Worm (Caenorhabditis elegans): ENCODE results near the gene Y6E2A.4.

The Y6E2A.4 gene

DNA sequence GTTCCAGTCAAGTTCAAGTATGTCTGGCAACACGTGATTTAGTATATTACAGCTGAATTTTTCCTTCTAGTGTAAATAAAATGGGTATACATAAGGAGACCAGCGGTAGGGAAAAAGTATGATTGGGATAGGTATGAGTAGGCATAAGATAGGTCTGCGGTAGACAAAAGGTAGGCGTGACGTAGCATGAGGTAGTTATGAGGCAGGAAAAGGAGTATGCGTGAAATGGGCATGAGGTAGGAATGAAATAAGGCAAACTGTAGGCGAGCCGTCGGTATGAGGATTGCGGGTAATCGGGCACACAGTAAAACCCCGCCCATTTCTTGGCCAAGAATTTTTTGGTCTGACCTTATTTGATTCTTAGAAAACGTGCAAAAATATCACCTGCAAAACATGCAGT is 4.9 kb upstream of the Y6E2A.4 start:
- TF ChIP-seq mls-2 (tag; optimal IDR thresholded peaks at IDR 0.05) (no peak), unc-39 (tag; optimal IDR thresholded peaks at IDR 0.05) (no peak)

DNA sequence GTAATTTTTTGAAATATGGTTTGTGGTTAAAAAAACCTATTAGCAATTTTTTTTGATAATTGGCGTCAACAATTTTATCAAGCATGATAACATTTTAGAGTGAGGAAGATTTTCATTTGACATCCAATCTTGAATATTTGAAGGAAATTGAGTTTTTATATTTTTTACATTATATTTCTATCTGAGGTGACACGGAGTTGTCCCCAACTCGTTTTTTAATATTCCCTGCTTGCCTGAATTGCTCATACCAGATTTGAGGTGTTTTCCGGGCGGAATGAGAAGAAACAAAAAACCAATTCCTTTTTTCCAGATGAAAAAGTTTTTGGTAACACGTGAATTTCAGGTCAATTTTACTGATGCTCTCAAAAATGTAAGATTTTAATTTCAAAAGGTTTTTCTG is 3.0 kb upstream of the Y6E2A.4 start, which contains the start of gene Y6E2A.7:
Gene Y6E2A.7 (plus strand): TSS at position 301 of the 400 bp plus-strand sequence.
- TF ChIP-seq sem-2 (GFP tag; optimal IDR thresholded peaks at IDR 0.05): no peak
- TF ChIP-seq ceh-43 (GFP tag; optimal IDR thresholded peaks at IDR 0.05): no peak
- no peak for TF ChIP-seq tbx-8 (GFP tag; optimal IDR thresholded peaks at IDR 0.05)
- no peak for TF ChIP-seq mep-1 (tag; optimal IDR thresholded peaks at IDR 0.05)
- TF ChIP-seq lsy-2 (tag; optimal IDR thresholded peaks at IDR 0.05): no peak
- TF ChIP-seq snpc-4 (tag; optimal IDR thresholded peaks at IDR 0.05): no peak
- no peak for TF ChIP-seq ces-1 (GFP tag; optimal IDR thresholded peaks at IDR 0.05)

DNA sequence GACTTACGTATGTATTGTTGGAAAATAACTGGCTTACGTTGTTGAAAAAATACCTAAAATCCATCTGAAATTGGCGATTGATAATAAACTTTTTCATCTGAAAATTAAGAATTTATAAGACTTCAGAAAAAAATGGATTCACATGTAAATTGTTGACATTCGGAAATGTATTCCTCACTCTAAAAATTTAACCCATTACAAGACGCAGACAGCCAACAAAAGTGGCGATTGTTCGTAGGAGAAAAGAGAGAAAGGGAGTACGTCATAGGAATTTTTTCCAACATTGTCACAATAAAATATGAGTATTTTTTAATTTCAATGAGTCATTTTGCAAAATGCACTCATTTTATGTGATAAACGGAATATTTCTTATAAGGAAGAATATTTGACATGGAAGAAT is 2.0 kb upstream of the Y6E2A.4 start, which contains the start of gene Y6E2A.5:
Gene Y6E2A.5 (minus strand): TSS at position 101 of the 400 bp plus-strand sequence.
- TF ChIP-seq tbx-8 (GFP tag; optimal IDR thresholded peaks at IDR 0.05) (no peak), ces-1 (GFP tag; optimal IDR thresholded peaks at IDR 0.05) (no peak), elt-3 (tag; optimal IDR thresholded peaks at IDR 0.05) (no peak), lin-32 (GFP tag; optimal IDR thresholded peaks at IDR 0.05) (no peak), nhr-2 (tag; optimal IDR thresholded peaks at IDR 0.05) (no peak), nhr-237 (tag; optimal IDR thresholded peaks at IDR 0.05) (no peak), sptf-1 (tag; optimal IDR thresholded peaks at IDR 0.05) (no peak)

DNA sequence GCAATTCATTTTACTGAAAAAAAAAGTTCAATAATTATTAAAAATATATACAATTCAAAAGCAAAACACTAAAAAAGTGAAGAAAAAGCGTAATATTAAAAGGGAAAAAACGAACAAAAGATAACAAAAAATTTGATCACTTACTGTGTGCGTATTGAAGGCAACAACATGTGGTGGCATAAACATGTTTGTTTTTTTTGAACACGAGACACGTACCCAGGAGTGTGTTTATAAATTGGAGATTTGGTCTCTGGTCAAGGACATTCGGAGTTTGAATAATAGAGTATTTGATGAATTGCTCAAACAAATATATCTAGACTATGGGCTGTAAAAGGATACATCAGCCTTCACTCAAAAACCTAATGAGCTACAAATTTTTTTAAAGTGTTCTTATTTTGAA is 943 bp downstream of the Y6E2A.4 start:
- TF ChIP-seq mls-2 (tag; optimal IDR thresholded peaks at IDR 0.05) (no peak), ceh-43 (GFP tag; optimal IDR thresholded peaks at IDR 0.05) (no peak), elt-1 (tag; optimal IDR thresholded peaks at IDR 0.05; ENCODE audit: borderline replicate concordance, insufficient read depth) (no peak)

DNA sequence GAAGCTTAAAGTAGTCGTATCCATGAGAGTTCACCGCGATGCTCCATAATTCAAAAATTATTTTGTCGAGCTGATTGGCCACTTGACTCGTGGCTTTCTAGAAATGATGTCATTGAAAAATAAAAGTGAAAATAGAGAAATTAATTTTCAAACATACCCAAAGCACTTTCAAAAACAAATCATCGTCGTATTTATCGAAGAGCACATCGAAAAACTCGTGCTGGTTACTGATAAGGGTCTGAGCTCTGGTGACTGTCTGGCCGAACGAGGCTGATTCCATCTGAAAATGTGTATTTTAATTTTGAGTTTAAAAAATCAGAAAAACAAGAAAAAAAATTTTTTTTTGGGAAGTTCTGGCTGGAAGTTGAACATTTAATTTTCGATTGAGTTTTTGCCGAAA is 4.2 kb downstream of the Y6E2A.4 start:
- TF ChIP-seq ham-2 (GFP tag; optimal IDR thresholded peaks at IDR 0.05): no peak
- no peak for TF ChIP-seq nhr-2 (tag; optimal IDR thresholded peaks at IDR 0.05)
- no peak for TF ChIP-seq snpc-4 (tag; optimal IDR thresholded peaks at IDR 0.05)
- no peak for TF ChIP-seq lin-32 (GFP tag; optimal IDR thresholded peaks at IDR 0.05)
- no peak for TF ChIP-seq ceh-43 (GFP tag; optimal IDR thresholded peaks at IDR 0.05)
- TF ChIP-seq lsy-2 (tag; optimal IDR thresholded peaks at IDR 0.05): no peak
- TF ChIP-seq mep-1 (tag; optimal IDR thresholded peaks at IDR 0.05): no peak
- TF ChIP-seq nhr-237 (tag; optimal IDR thresholded peaks at IDR 0.05): no peak
- TF ChIP-seq mls-2 (tag; optimal IDR thresholded peaks at IDR 0.05): no peak
- TF ChIP-seq unc-39 (tag; optimal IDR thresholded peaks at IDR 0.05): no peak
- no peak for TF ChIP-seq ceh-39 (tag; optimal IDR thresholded peaks at IDR 0.05)
- TF ChIP-seq elt-3 (tag; optimal IDR thresholded peaks at IDR 0.05): no peak
- TF ChIP-seq nhr-12 (tag; optimal IDR thresholded peaks at IDR 0.05): no peak
- TF ChIP-seq blmp-1 (tag; optimal IDR thresholded peaks at IDR 0.05): no peak
- no peak for TF ChIP-seq ztf-11 (tag; optimal IDR thresholded peaks at IDR 0.05)
- no peak for TF ChIP-seq drap-1 (GFP tag; optimal IDR thresholded peaks at IDR 0.05)
- TF ChIP-seq nhr-28 (tag; optimal IDR thresholded peaks at IDR 0.05): no peak
- no peak for TF ChIP-seq tbx-8 (GFP tag; optimal IDR thresholded peaks at IDR 0.05)
- TF ChIP-seq nhr-76 (tag; optimal IDR thresholded peaks at IDR 0.05): no peak

DNA sequence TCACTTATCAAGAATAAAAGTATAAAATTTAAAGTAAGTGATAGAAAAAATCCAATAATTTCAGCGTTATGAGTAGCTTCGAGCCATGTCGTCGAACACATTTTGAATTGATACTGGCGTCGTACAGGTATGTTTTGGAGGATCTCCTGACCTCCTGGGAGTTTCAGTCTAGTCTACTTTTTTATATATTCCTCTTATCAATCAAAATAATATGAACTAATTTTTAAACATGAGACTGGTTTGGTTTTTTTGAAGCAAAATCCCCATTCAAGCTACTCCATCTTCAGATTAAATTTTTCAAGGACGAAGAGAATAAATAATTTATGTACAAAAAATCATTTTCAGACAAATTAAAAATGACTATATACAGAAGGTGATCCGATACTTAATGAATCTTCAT is 4.7 kb downstream of the Y6E2A.4 start, which contains the start of gene str-101:
Gene str-101 (minus strand): TSS at position 101 of the 400 bp plus-strand sequence.
- no peak for TF ChIP-seq flh-1 (GFP tag; optimal IDR thresholded peaks at IDR 0.05)
- TF ChIP-seq M03D4.4 (tag; optimal IDR thresholded peaks at IDR 0.05): no peak
- no peak for TF ChIP-seq ztf-11 (tag; optimal IDR thresholded peaks at IDR 0.05)
- TF ChIP-seq nhr-237 (tag; optimal IDR thresholded peaks at IDR 0.05): no peak
- no peak for TF ChIP-seq ceh-39 (tag; optimal IDR thresholded peaks at IDR 0.05)

DNA sequence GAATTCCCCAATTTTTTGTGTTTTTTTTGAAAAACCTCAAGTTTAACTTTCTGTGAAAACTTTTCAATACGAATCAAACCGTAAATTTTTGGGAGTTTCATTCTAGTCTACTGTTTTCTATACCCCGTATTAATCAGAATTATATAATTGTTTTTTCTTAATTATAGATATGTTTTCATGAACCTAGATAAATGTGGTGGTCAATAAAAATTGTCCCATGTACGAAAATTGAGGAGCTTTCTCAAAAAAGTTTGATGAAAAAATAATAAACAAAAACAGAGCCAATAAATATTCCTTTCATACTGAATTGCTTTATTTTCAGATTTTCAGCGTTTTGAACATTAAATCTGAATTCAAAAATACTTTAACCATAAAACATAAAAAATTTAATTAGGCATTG is 6.2 kb downstream of the Y6E2A.4 start, which contains the start of gene Y6E2A.1:
Gene Y6E2A.1 (minus strand): TSS at position 101 of the 400 bp plus-strand sequence.
- TF ChIP-seq lsy-2 (tag; optimal IDR thresholded peaks at IDR 0.05): no peak
- TF ChIP-seq mab-5 (tag; optimal IDR thresholded peaks at IDR 0.05): no peak
- TF ChIP-seq pha-4 (tag; optimal IDR thresholded peaks at IDR 0.05): no peak
- no peak for TF ChIP-seq elt-1 (tag; optimal IDR thresholded peaks at IDR 0.05; ENCODE audit: borderline replicate concordance, insufficient read depth)
- TF ChIP-seq unc-62 (GFP tag; optimal IDR thresholded peaks at IDR 0.05): no peak
- no peak for TF ChIP-seq sem-2 (GFP tag; optimal IDR thresholded peaks at IDR 0.05)
- TF ChIP-seq nhr-2 (tag; optimal IDR thresholded peaks at IDR 0.05): no peak

Data from whole organism, mixed stage, embryonic.